Worm (Caenorhabditis elegans) whole organism, L1 larva: ENCODE measurements around the gene actl-1.

ENCODE experiments used
- C16A3.4 ChIP-seq: fragments of 150-350 bp; optimal IDR thresholded peaks from 2 replicates; lab custom pipeline; 2014; ENCODE audit warnings: missing biosample characterization, missing genetic modification characterization
- F16B12.6 ChIP-seq: fragments of 150-350 bp; optimal IDR thresholded peaks from 2 replicates; lab custom pipeline; 2014; ENCODE audit warnings: missing biosample characterization, missing genetic modification characterization
- ama-1 ChIP-seq: fragments of 150-350 bp; optimal IDR thresholded peaks from 2 replicates; lab custom pipeline; 2014
- blmp-1 ChIP-seq: fragments of 150-350 bp; optimal IDR thresholded peaks from 2 replicates; lab custom pipeline; 2014; ENCODE audit warnings: missing biosample characterization, missing genetic modification characterization
- ceh-8 ChIP-seq: fragments of 200-800 bp; sonication (Bioruptor generic); optimal IDR thresholded peaks from 2 replicates; lab custom pipeline; 2018; ENCODE audit warnings: mild to moderate bottlenecking, missing genetic modification characterization, moderate library complexity, missing compliant biosample characterization
- ceh-88 ChIP-seq: fragments of 200-800 bp; sonication (Bioruptor generic); IDR thresholded peaks from 2 replicates; pipeline ENCODE4 v1.3.6; 2022; ENCODE audit warnings: missing genetic modification characterization, missing compliant biosample characterization
- ceh-90 ChIP-seq: sonication (generic microtip); optimal IDR thresholded peaks from 2 replicates; lab custom pipeline; 2016; ENCODE audit warnings: missing genetic modification characterization, missing compliant biosample characterization
- dpl-1 ChIP-seq, 3 experiments: fragments of 150-350 bp in 2 of 3; sonication (generic microtip) in 1 of 3; optimal IDR thresholded peaks; 2 replicates each; lab custom pipeline; 2014 to 2017; ENCODE audit warnings: missing biosample characterization in 3 of 3, missing genetic modification characterization in 3 of 3, missing genetic modification reagents in 3 of 3
- elt-2 ChIP-seq: sonication (generic microtip); optimal IDR thresholded peaks from 2 replicates; lab custom pipeline; 2016; ENCODE audit warnings: missing genetic modification characterization, mild to moderate bottlenecking, inconsistent platforms, missing compliant biosample characterization, missing genetic modification reagents
- grh-1 ChIP-seq: fragments of 200-800 bp; sonication (Bioruptor generic); IDR thresholded peaks from 2 replicates; pipeline ENCODE4 v1.3.6; 2022; ENCODE audit warnings: missing genetic modification reagents, missing genetic modification characterization, missing compliant biosample characterization
- lin-35 ChIP-seq, 2 experiments: fragments of 150-350 bp; optimal IDR thresholded peaks; 2 replicates each; lab custom pipeline; 2014; ENCODE audit warnings: missing biosample characterization in 2 of 2, missing genetic modification characterization in 2 of 2, missing genetic modification reagents in 2 of 2
- lir-3 ChIP-seq: sonication (generic microtip); optimal IDR thresholded peaks from 2 replicates; lab custom pipeline; 2016; ENCODE audit warnings: mild to moderate bottlenecking, missing genetic modification characterization, moderate library complexity, missing compliant biosample characterization; ENCODE audit not compliant: poor library complexity
- mdl-1 ChIP-seq, 2 experiments: fragments of 150-350 bp; optimal IDR thresholded peaks; 2 replicates each; lab custom pipeline; 2014 to 2017; ENCODE audit warnings: missing biosample characterization in 2 of 2, missing genetic modification characterization in 2 of 2, inconsistent platforms in 1 of 2
- mep-1 ChIP-seq: fragments of 150-350 bp; optimal IDR thresholded peaks from 2 replicates; lab custom pipeline; 2014; ENCODE audit warnings: missing biosample characterization, missing genetic modification characterization
- nhr-12 ChIP-seq: sonication (generic microtip); optimal IDR thresholded peaks from 2 replicates; lab custom pipeline; 2017; ENCODE audit warnings: missing biosample characterization, missing genetic modification characterization
- nhr-84 ChIP-seq: sonication (generic microtip); optimal IDR thresholded peaks from 2 replicates; lab custom pipeline; 2017; ENCODE audit warnings: missing biosample characterization, missing genetic modification characterization
- nhr-85 ChIP-seq: sonication (generic microtip); peaks from one replicate; lab custom pipeline; 2016; ENCODE audit warnings: missing genetic modification characterization, inconsistent platforms, missing compliant biosample characterization
- skn-1 ChIP-seq: fragments of 150-350 bp; optimal IDR thresholded peaks from 2 replicates; lab custom pipeline; 2014; ENCODE audit warnings: missing biosample characterization, missing genetic modification characterization
- sup-37 ChIP-seq: fragments of 200-800 bp; sonication (Bioruptor generic); optimal IDR thresholded peaks from 2 replicates; lab custom pipeline; 2018; ENCODE audit warnings: mild to moderate bottlenecking, missing genetic modification characterization, missing compliant biosample characterization
- xbp-1 ChIP-seq: sonication (generic microtip); optimal IDR thresholded peaks from 2 replicates; lab custom pipeline; 2016; ENCODE audit warnings: missing genetic modification characterization, missing compliant biosample characterization
- zag-1 ChIP-seq: fragments of 150-350 bp; optimal IDR thresholded peaks from 2 replicates; lab custom pipeline; 2014; ENCODE audit warnings: missing biosample characterization, missing genetic modification characterization
- zip-4 ChIP-seq: fragments of 200-800 bp; sonication (Bioruptor generic); optimal IDR thresholded peaks from 2 replicates; lab custom pipeline; 2018; ENCODE audit warnings: mild to moderate bottlenecking, missing genetic modification characterization, moderate library complexity, missing compliant biosample characterization
- ztf-4 ChIP-seq: fragments of 150-350 bp; optimal IDR thresholded peaks from 2 replicates; lab custom pipeline; 2014; ENCODE audit warnings: missing biosample characterization, missing genetic modification characterization

actl-1 gene

ce11 chrX:6448866-6449400 is 50.7 kb downstream of the actl-1 start, which contains the start of gene fah-1 (continued):
- TF ChIP-seq elt-2 = peak; percentile 43
- no peak for TF ChIP-seq ceh-8 (GFP tag; lab: Kevin White, UChicago)
- no peak for TF ChIP-seq ztf-4 (tag; lab: Kevin White, UChicago)
- peak; percentile 65 for TF ChIP-seq grh-1 (GFP tag; lab: Robert Waterston, UW)
- no peak for TF ChIP-seq zag-1 (tag; lab: Kevin White, UChicago)
- TF ChIP-seq mep-1 (tag; lab: Kevin White, UChicago) = peak; percentile 34
- peak; percentile 1 for TF ChIP-seq skn-1 (tag; lab: Kevin White, UChicago)
- TF ChIP-seq C16A3.4 = no peak
- no peak for TF ChIP-seq nhr-84 (tag; lab: Kevin White, UChicago)
- TF ChIP-seq lir-3 (tag; lab: Kevin White, UChicago) = no peak
- TF ChIP-seq mdl-1 (tag; optimal IDR thresholded peaks at IDR 0.05; lab: Kevin White, UChicago) = peak in 1 of 2 experiments; percentile 3
- TF ChIP-seq F16B12.6 = no peak
- peak; percentile 97 for TF ChIP-seq nhr-85 (tag; lab: Kevin White, UChicago)
- TF ChIP-seq zip-4 = peak; percentile 38
- TF ChIP-seq ama-1 (lab: Kevin White, UChicago) = no peak
- TF ChIP-seq blmp-1 (tag; lab: Kevin White, UChicago) = peak; percentile 37
- TF ChIP-seq sup-37 = no peak
- peak; percentile 52 for TF ChIP-seq xbp-1 (tag; lab: Kevin White, UChicago)
- peak in 1 of 2 experiments; percentile 41 for TF ChIP-seq lin-35 (GFP tag; optimal IDR thresholded peaks at IDR 0.05; lab: Kevin White, UChicago)
- TF ChIP-seq dpl-1 (GFP tag; optimal IDR thresholded peaks at IDR 0.05; lab: Kevin White, UChicago) = peak in 1 of 3 experiments; percentile 16
- TF ChIP-seq nhr-12 (tag; lab: Kevin White, UChicago) = no peak
- no peak for TF ChIP-seq ceh-90 (tag; lab: Kevin White, UChicago)
- TF ChIP-seq ceh-88 (GFP tag; lab: Robert Waterston, UW) = no peak
- TF ChIP-seq, all 84 proteins: peak for 23
